Fruit fly (Drosophila melanogaster) whole organism, embryonic: Measurements from ENCODE around the gene CCHa1.

Experiments
- Atf3 ChIP-seq: fragments of 200-800 bp; sonication (Bioruptor generic); optimal IDR thresholded peaks from 3 replicates; lab custom pipeline; 2016; ENCODE audit warnings: missing biosample characterization, missing genetic modification characterization
- CG10267 ChIP-seq: fragments of 200-800 bp; sonication (Bioruptor generic); optimal IDR thresholded peaks from 2 replicates; lab custom pipeline; 2018; ENCODE audit warnings: missing biosample characterization, mild to moderate bottlenecking, missing genetic modification characterization, moderate library complexity
- CG10366 ChIP-seq: fragments of 200-800 bp; sonication (Bioruptor generic); IDR thresholded peaks from 2 replicates; pipeline ENCODE4 v1.3.6; 2022; ENCODE audit warnings: missing biosample characterization, missing genetic modification characterization
- CG12155 ChIP-seq: fragments of 200-800 bp; sonication (Bioruptor generic); optimal IDR thresholded peaks from 3 replicates; lab custom pipeline; 2016; ENCODE audit warnings: missing biosample characterization, missing genetic modification characterization
- CG12659 ChIP-seq: fragments of 200-800 bp; sonication (Bioruptor generic); optimal IDR thresholded peaks from 3 replicates; lab custom pipeline; 2017; ENCODE audit warnings: mild to moderate bottlenecking, missing biosample characterization, missing genetic modification reagents, missing genetic modification characterization
- CG14860 ChIP-seq: fragments of 200-800 bp; sonication (Bioruptor generic); IDR thresholded peaks from 3 replicates; pipeline ENCODE4 v1.3.6; 2022; ENCODE audit warnings: missing biosample characterization, missing genetic modification characterization; ENCODE audit not compliant: partially characterized antibody
- CG15073 ChIP-seq: fragments of 200-800 bp; sonication (Bioruptor generic); optimal IDR thresholded peaks from 2 replicates; lab custom pipeline; 2016; ENCODE audit warnings: missing biosample characterization, missing genetic modification characterization
- CG15269 ChIP-seq: fragments of 200-800 bp; sonication (Bioruptor generic); optimal IDR thresholded peaks from 2 replicates; lab custom pipeline; 2018; ENCODE audit warnings: missing biosample characterization, mild to moderate bottlenecking, missing genetic modification characterization, moderate library complexity
- CG15514 ChIP-seq: fragments of 200-800 bp; sonication (Bioruptor generic); optimal IDR thresholded peaks from 3 replicates; lab custom pipeline; 2017; ENCODE audit warnings: missing biosample characterization, missing genetic modification characterization, mild to moderate bottlenecking, moderate library complexity, missing genetic modification reagents
- CG17361 ChIP-seq: fragments of 200-800 bp; sonication (Bioruptor generic); IDR thresholded peaks from 3 replicates; pipeline ENCODE4 v1.3.6; 2022; ENCODE audit warnings: missing biosample characterization, missing genetic modification characterization
- CG17829 ChIP-seq: fragments of 200-800 bp; optimal IDR thresholded peaks from 2 replicates; lab custom pipeline; 2019; ENCODE audit warnings: missing biosample characterization, mild to moderate bottlenecking, missing genetic modification characterization, moderate library complexity
- CG18599 ChIP-seq: fragments of 200-800 bp; sonication (Bioruptor generic); optimal IDR thresholded peaks from 3 replicates; lab custom pipeline; 2017; ENCODE audit warnings: missing biosample characterization, missing genetic modification characterization, mild to moderate bottlenecking, moderate library complexity, missing genetic modification reagents
- CG2202 ChIP-seq: fragments of 200-800 bp; sonication (Bioruptor generic); optimal IDR thresholded peaks from 2 replicates; lab custom pipeline; 2018; ENCODE audit warnings: missing biosample characterization, mild to moderate bottlenecking, missing genetic modification characterization
- CG2678 ChIP-seq: fragments of 200-800 bp; sonication (Bioruptor generic); optimal IDR thresholded peaks from 3 replicates; lab custom pipeline; 2019; ENCODE audit warnings: missing biosample characterization, mild to moderate bottlenecking, missing genetic modification characterization, moderate library complexity
- CG30403 ChIP-seq: fragments of 200-800 bp; sonication (Bioruptor generic); optimal IDR thresholded peaks from 3 replicates; lab custom pipeline; 2016; ENCODE audit warnings: missing biosample characterization, missing genetic modification characterization
- CG6654 ChIP-seq: fragments of 200-800 bp; sonication (Bioruptor generic); optimal IDR thresholded peaks from 2 replicates; lab custom pipeline; 2017; ENCODE audit warnings: missing biosample characterization, mild to moderate bottlenecking, missing genetic modification characterization
- CG6683 ChIP-seq: fragments of 200-800 bp; sonication (Bioruptor generic); optimal IDR thresholded peaks from 2 replicates; lab custom pipeline; 2017; ENCODE audit warnings: missing biosample characterization, mild to moderate bottlenecking, missing genetic modification characterization, missing genetic modification reagents
- CG7556 ChIP-seq: fragments of 200-800 bp; sonication (Bioruptor generic); optimal IDR thresholded peaks from 2 replicates; lab custom pipeline; 2017; ENCODE audit warnings: missing biosample characterization, mild to moderate bottlenecking, missing genetic modification characterization
- CG7928 ChIP-seq: fragments of 200-800 bp; sonication (Bioruptor generic); optimal IDR thresholded peaks from 2 replicates; lab custom pipeline; 2017; ENCODE audit warnings: missing biosample characterization, mild to moderate bottlenecking, missing genetic modification characterization
- CG9215 ChIP-seq: fragments of 200-800 bp; sonication (Bioruptor generic); IDR thresholded peaks from 2 replicates; pipeline ENCODE4 v1.3.6; 2022; ENCODE audit warnings: missing biosample characterization, missing genetic modification characterization
- CoRest ChIP-seq: fragments of 200-800 bp; sonication (Bioruptor generic); optimal IDR thresholded peaks from 3 replicates; lab custom pipeline; 2018; ENCODE audit warnings: missing biosample characterization, mild to moderate bottlenecking, missing genetic modification characterization, moderate library complexity
- Dek ChIP-seq: fragments of 200-800 bp; sonication (Bioruptor generic); optimal IDR thresholded peaks from 3 replicates; lab custom pipeline; 2019; ENCODE audit warnings: missing biosample characterization, mild to moderate bottlenecking, missing genetic modification characterization, moderate library complexity
- Eip74EF ChIP-seq, 2 experiments: fragments of 200-800 bp in 1 of 2; fragments of >200 bp in 1 of 2; sonication (Bioruptor generic) in 1 of 2; optimal IDR thresholded peaks; 2 replicates each; lab custom pipeline; 2017 to 2019; ENCODE audit warnings: missing biosample characterization in 2 of 2, missing genetic modification characterization in 2 of 2, mild to moderate bottlenecking in 1 of 2, moderate library complexity in 1 of 2
- Fer1 ChIP-seq: fragments of 200-800 bp; sonication (Bioruptor generic); optimal IDR thresholded peaks from 2 replicates; lab custom pipeline; 2017; ENCODE audit warnings: missing biosample characterization, mild to moderate bottlenecking, missing genetic modification characterization
- Fer3 ChIP-seq: fragments of 200-800 bp; sonication (Bioruptor generic); optimal IDR thresholded peaks from 2 replicates; lab custom pipeline; 2018; ENCODE audit warnings: missing biosample characterization, mild to moderate bottlenecking, missing genetic modification characterization, moderate library complexity
- Hand ChIP-seq: fragments of 200-800 bp; sonication (Bioruptor generic); optimal IDR thresholded peaks from 2 replicates; lab custom pipeline; 2017; ENCODE audit warnings: mild to moderate bottlenecking, missing biosample characterization, missing genetic modification reagents, missing genetic modification characterization
- Kr ChIP-seq: fragments of 200-800 bp; sonication (Bioruptor generic); optimal IDR thresholded peaks from 2 replicates; lab custom pipeline; 2017; ENCODE audit warnings: missing biosample characterization, mild to moderate bottlenecking, missing genetic modification characterization
- Med ChIP-seq: fragments of 200-800 bp; sonication (Bioruptor generic); peaks from one replicate; lab custom pipeline; 2016; ENCODE audit warnings: missing biosample characterization, missing genetic modification characterization, mild to moderate bottlenecking, inconsistent platforms, moderate library complexity
- NFAT ChIP-seq: fragments of 200-800 bp; sonication (Bioruptor generic); IDR thresholded peaks from 2 replicates; pipeline ENCODE4 v1.3.6; 2022; ENCODE audit warnings: missing biosample characterization, missing genetic modification characterization
- Nf-YC ChIP-seq: fragments of 200-800 bp; optimal IDR thresholded peaks from 3 replicates; lab custom pipeline; 2019; ENCODE audit warnings: missing biosample characterization, mild to moderate bottlenecking, missing genetic modification characterization, moderate library complexity
- Oli ChIP-seq: fragments of 200-800 bp; sonication (Bioruptor generic); optimal IDR thresholded peaks from 2 replicates; lab custom pipeline; 2018; ENCODE audit warnings: missing biosample characterization, mild to moderate bottlenecking, missing genetic modification characterization, moderate library complexity
- Sox102F ChIP-seq: fragments of 200-800 bp; sonication (Bioruptor generic); optimal IDR thresholded peaks from 2 replicates; lab custom pipeline; 2018; ENCODE audit warnings: missing biosample characterization, mild to moderate bottlenecking, missing genetic modification characterization, moderate library complexity
- Ssrp ChIP-seq: fragments of 200-800 bp; sonication (Bioruptor generic); optimal IDR thresholded peaks from 2 replicates; lab custom pipeline; 2018; ENCODE audit warnings: missing biosample characterization, mild to moderate bottlenecking, missing genetic modification characterization, moderate library complexity
- bigmax ChIP-seq: fragments of 200-800 bp; sonication (Bioruptor generic); optimal IDR thresholded peaks from 2 replicates; lab custom pipeline; 2018; ENCODE audit warnings: missing biosample characterization, mild to moderate bottlenecking, missing genetic modification characterization
- bsh ChIP-seq, 2 experiments: fragments of 200-800 bp; sonication (Bioruptor generic); optimal IDR thresholded peaks; 2 replicates each; lab custom pipeline; 2017 to 2018; ENCODE audit warnings: mild to moderate bottlenecking in 2 of 2, missing biosample characterization in 2 of 2, missing genetic modification characterization in 2 of 2, moderate library complexity in 1 of 2
- croc ChIP-seq: fragments of 200-800 bp; sonication (Bioruptor generic); conservative IDR thresholded peaks from 3 replicates; pipeline ENCODE4 v1.3.6; 2022; ENCODE audit warnings: missing biosample characterization, missing genetic modification characterization
- cwo ChIP-seq: fragments of 200-800 bp; sonication (Bioruptor generic); optimal IDR thresholded peaks from 3 replicates; lab custom pipeline; 2017; ENCODE audit warnings: missing biosample characterization, missing genetic modification characterization, mild to moderate bottlenecking, moderate library complexity, missing genetic modification reagents
- dpn ChIP-seq, 2 experiments: fragments of 200-800 bp; sonication (Bioruptor generic); optimal IDR thresholded peaks; 3 replicates each; lab custom pipeline; 2016; ENCODE audit warnings: missing biosample characterization in 2 of 2, missing genetic modification characterization in 2 of 2
- emc ChIP-seq: fragments of 200-800 bp; sonication (Bioruptor generic); optimal IDR thresholded peaks from 2 replicates; lab custom pipeline; 2016; ENCODE audit warnings: missing biosample characterization, missing genetic modification characterization
- fd3F ChIP-seq: fragments of 200-800 bp; sonication (Bioruptor generic); optimal IDR thresholded peaks from 2 replicates; lab custom pipeline; 2018; ENCODE audit warnings: missing biosample characterization, mild to moderate bottlenecking, missing genetic modification characterization, moderate library complexity
- fd96Cb ChIP-seq: fragments of 200-800 bp; sonication (Bioruptor generic); optimal IDR thresholded peaks from 2 replicates; lab custom pipeline; 2018; ENCODE audit warnings: missing biosample characterization, mild to moderate bottlenecking, missing genetic modification characterization, moderate library complexity
- grau ChIP-seq: fragments of 200-800 bp; optimal IDR thresholded peaks from 3 replicates; lab custom pipeline; 2019; ENCODE audit warnings: missing biosample characterization, mild to moderate bottlenecking, missing genetic modification characterization, moderate library complexity
- lbe ChIP-seq: fragments of 200-800 bp; sonication (Bioruptor generic); optimal IDR thresholded peaks from 2 replicates; lab custom pipeline; 2016; ENCODE audit warnings: missing biosample characterization, mild to moderate bottlenecking, missing genetic modification characterization
- lilli ChIP-seq: fragments of 200-800 bp; sonication (Bioruptor generic); optimal IDR thresholded peaks from 3 replicates; lab custom pipeline; 2016; ENCODE audit warnings: missing biosample characterization, missing genetic modification characterization
- lola ChIP-seq, 3 experiments: fragments of >200 bp in 2 of 3; fragments of 200-800 bp in 1 of 3; sonication (Bioruptor generic) in 1 of 3; optimal IDR thresholded peaks; 2 replicates each; lab custom pipeline; 2017 to 2019; ENCODE audit warnings: missing biosample characterization in 3 of 3, missing genetic modification characterization in 3 of 3, mild to moderate bottlenecking in 1 of 3, moderate library complexity in 1 of 3
- onecut ChIP-seq: fragments of 200-800 bp; sonication (Bioruptor generic); IDR thresholded peaks from 2 replicates; pipeline ENCODE4 v1.3.6; 2022; ENCODE audit warnings: missing biosample characterization, missing genetic modification characterization
- sens ChIP-seq: fragments of 200-800 bp; sonication (Bioruptor generic); peaks from one replicate; lab custom pipeline; 2016; ENCODE audit warnings: missing biosample characterization, missing genetic modification characterization
- unpg ChIP-seq: fragments of 200-800 bp; sonication (Bioruptor generic); optimal IDR thresholded peaks from 3 replicates; lab custom pipeline; 2018; ENCODE audit warnings: missing biosample characterization, mild to moderate bottlenecking, missing genetic modification characterization, moderate library complexity
- usp ChIP-seq: fragments of >200 bp; optimal IDR thresholded peaks from 2 replicates; lab custom pipeline; 2017; ENCODE audit warnings: missing biosample characterization, missing genetic modification characterization

CCHa1 gene

DNA sequence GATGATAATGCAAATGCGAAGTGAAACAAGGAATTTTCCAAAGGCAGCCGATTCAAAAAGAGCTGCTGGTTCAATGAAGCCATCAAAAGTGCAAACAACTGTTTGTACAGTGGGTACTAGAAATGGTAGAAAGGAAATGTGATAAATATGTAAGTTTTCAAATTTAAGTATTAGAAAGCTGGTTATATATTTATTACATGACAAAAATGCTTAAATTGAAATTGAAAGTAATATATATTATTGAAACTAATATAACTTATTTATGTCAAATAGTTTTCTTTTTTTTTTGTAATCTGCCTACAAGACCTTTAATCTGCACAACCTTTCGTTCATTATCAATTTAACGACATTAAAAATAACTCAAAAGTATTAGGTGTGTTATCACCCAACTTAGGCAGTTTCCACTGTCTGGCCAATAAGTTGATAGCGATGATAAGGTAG is 47.9 kb downstream of the CCHa1 start (continued):
- TF ChIP-seq dpn (GFP tag; optimal IDR thresholded peaks at IDR 0.05; lab: Kevin White, UChicago) = peak in 1 of 2 experiments; percentile 14
- peak; percentile 17 for TF ChIP-seq cwo (GFP tag; lab: Kevin White, UChicago)
- TF ChIP-seq CG14860 (GFP tag; lab: Robert Waterston, UW) = no peak
- peak; percentile 1 for TF ChIP-seq CG10267
- TF ChIP-seq Med (GFP tag; lab: Kevin White, UChicago) = no peak
- TF ChIP-seq lola (GFP tag; optimal IDR thresholded peaks at IDR 0.05; lab: Kevin White, UChicago) = no peak
- TF ChIP-seq Atf3 = no peak
- peak; percentile 38 for TF ChIP-seq Fer1 (GFP tag; lab: Kevin White, UChicago)
- no peak for TF ChIP-seq bigmax (GFP tag; lab: Kevin White, UChicago)
- peak; percentile 10 for TF ChIP-seq Sox102F (GFP tag; lab: Kevin White, UChicago)
- no peak for TF ChIP-seq CG6683
- TF ChIP-seq onecut (GFP tag; lab: Robert Waterston, UW) = no peak
- TF ChIP-seq lilli (GFP tag; lab: Kevin White, UChicago) = no peak
- no peak for TF ChIP-seq CG7928
- peak; percentile 43 for TF ChIP-seq CG30403 (GFP tag; lab: Kevin White, UChicago)
- TF ChIP-seq Fer3 = peak; percentile 21
- peak; percentile 12 for TF ChIP-seq lbe
- no peak for TF ChIP-seq CG2202
- no peak for TF ChIP-seq CG17829 (tag; lab: Kevin White, UChicago)
- TF ChIP-seq CG2678 (tag; lab: Kevin White, UChicago) = peak; percentile 65
- peak; percentile 56 for TF ChIP-seq CG18599 (GFP tag; lab: Kevin White, UChicago)
- peak; percentile 44 for TF ChIP-seq CoRest (tag; lab: Kevin White, UChicago)
- TF ChIP-seq CG6654 (GFP tag; lab: Kevin White, UChicago) = no peak
- TF ChIP-seq unpg (GFP tag; lab: Kevin White, UChicago) = peak; percentile 10
- no peak for TF ChIP-seq croc (GFP tag; lab: Robert Waterston, UW)
- peak; percentile 11 for TF ChIP-seq CG7556 (GFP tag; lab: Kevin White, UChicago)
- TF ChIP-seq usp (GFP tag; lab: Kevin White, UChicago) = no peak
- TF ChIP-seq CG17361 = 0 out of 3 replicates have a peak, but pooled peaks have one; percentile 33
- TF ChIP-seq Oli = peak; percentile 19
- no peak for TF ChIP-seq CG15073 (GFP tag; lab: Kevin White, UChicago)
- TF ChIP-seq CG12659 (GFP tag; lab: Kevin White, UChicago) = peak; percentile 36
- no peak for TF ChIP-seq fd96Cb (tag; lab: Kevin White, UChicago)
- peak; percentile 53 for TF ChIP-seq CG15269 (tag; lab: Kevin White, UChicago)
- peak; percentile 10 for TF ChIP-seq CG15514
- peak; percentile 2 for TF ChIP-seq fd3F
- TF ChIP-seq CG9215 (GFP tag; lab: Robert Waterston, UW) = peak; percentile 19; the same call in 1 of the 2 replicates
- TF ChIP-seq CG10366 (GFP tag; lab: Robert Waterston, UW) = no peak
- peak; percentile 81 for TF ChIP-seq grau
- TF ChIP-seq Dek (tag; lab: Kevin White, UChicago) = no peak
- TF ChIP-seq Kr (GFP tag; lab: Kevin White, UChicago) = no peak
- peak; percentile 1 for TF ChIP-seq Nf-YC (tag; lab: Kevin White, UChicago)
- no peak for TF ChIP-seq Eip74EF (GFP tag; optimal IDR thresholded peaks at IDR 0.05; lab: Kevin White, UChicago)
- TF ChIP-seq NFAT (GFP tag; lab: Robert Waterston, UW) = peak; percentile 25; the same call in 1 of the 2 replicates
- TF ChIP-seq CG12155 = peak; percentile 9
- peak; percentile 2 for TF ChIP-seq Hand (GFP tag; lab: Kevin White, UChicago)
- TF ChIP-seq bsh (GFP tag; optimal IDR thresholded peaks at IDR 0.05; lab: Kevin White, UChicago) = peak in 1 of 2 experiments; percentile 13
- peak; percentile 56 for TF ChIP-seq sens (GFP tag; lab: Kevin White, UChicago)
- no peak for TF ChIP-seq Ssrp
- TF ChIP-seq emc (GFP tag; lab: Kevin White, UChicago) = no peak
